Fruit fly (Drosophila melanogaster) Kc167 (cell line): Measurements from ENCODE around the gene trol.

Experiments used
- Myc ChIP-seq: fragments of >200 bp; optimal IDR thresholded peaks from 2 replicates; lab custom pipeline; 2017; ENCODE audit warnings: missing external identifiers
- Sin3A ChIP-seq: fragments of >200 bp; optimal IDR thresholded peaks from 2 replicates; lab custom pipeline; 2018; ENCODE audit warnings: missing external identifiers
- h ChIP-seq: fragments of >200 bp; optimal IDR thresholded peaks from 3 replicates; lab custom pipeline; 2018; ENCODE audit warnings: missing external identifiers
- psq ChIP-seq: fragments of >200 bp; optimal IDR thresholded peaks from 2 replicates; lab custom pipeline; 2017; ENCODE audit warnings: missing external identifiers
- ttk ChIP-seq: sonication (Bioruptor generic); optimal IDR thresholded peaks from 2 replicates; lab custom pipeline; 2017; ENCODE audit warnings: missing external identifiers

dm6 chrX:2581793-2582503 lies 36.7 kb upstream of the trol start:
- TF ChIP-seq Sin3A (lab: Kevin White, UChicago) (no peak), psq (lab: Kevin White, UChicago) (no peak), ttk (lab: Kevin White, UChicago) (no peak), Myc (lab: Kevin White, UChicago) (no peak), h (lab: Kevin White, UChicago) (no peak)
